Fruit fly (Drosophila melanogaster): ENCODE data around the gene CG31251.

CG31251 gene

dm6 chr3R:17712623-17713521 lies 28.2 kb upstream of the CG31251 start (continued):
- TF ChIP-seq NfI (GFP tag; optimal IDR thresholded peaks at IDR 0.05) (no peak), bowl (GFP tag; IDR thresholded peaks at IDR 0.05) (no peak), CG18476 (GFP tag; optimal IDR thresholded peaks at IDR 0.05) (no peak), scrt (GFP tag; optimal IDR thresholded peaks at IDR 0.05) (peak; percentile 16), lmd (GFP tag; IDR thresholded peaks at IDR 0.05) (no peak), z (GFP tag; IDR thresholded peaks at IDR 0.05) (peak; percentile 73; the same call in 2 of the 3 replicates), Scr (GFP tag; IDR thresholded peaks at IDR 0.05; ENCODE audit: partially characterized antibody) (no peak), YL-1 (GFP tag; optimal IDR thresholded peaks at IDR 0.05) (peak; percentile 9), CG7357 (GFP tag; IDR thresholded peaks at IDR 0.05) (no peak)

- TF ChIP-seq CG14441 (GFP tag; IDR thresholded peaks at IDR 0.05) (no peak), tap (tag; optimal IDR thresholded peaks at IDR 0.05) (peak; percentile 18), sens (GFP tag) (peak; percentile 62)
These were observed 26.9 kb upstream of the CG31251 start for dm6 chr3R:17711646-17711975.

dm6 chr3R:17710900-17711645 lies 26.4 kb upstream of the CG31251 start:
- no peak for TF ChIP-seq CG9817 (tag; optimal IDR thresholded peaks at IDR 0.05)
- TF ChIP-seq pb (GFP tag; optimal IDR thresholded peaks at IDR 0.05): no peak
- TF ChIP-seq CG3726 (GFP tag; IDR thresholded peaks at IDR 0.05): no peak
- no peak for TF ChIP-seq CG4328 (GFP tag; optimal IDR thresholded peaks at IDR 0.05)
- TF ChIP-seq CG10543 (GFP tag; optimal IDR thresholded peaks at IDR 0.05): peak; percentile 65
- TF ChIP-seq Kr (GFP tag; optimal IDR thresholded peaks at IDR 0.05): peak; percentile 48
- no peak for TF ChIP-seq YL-1 (GFP tag; optimal IDR thresholded peaks at IDR 0.05)
- TF ChIP-seq cg (GFP tag; optimal IDR thresholded peaks at IDR 0.05): peak; percentile 80
- TF ChIP-seq CG10209 (GFP tag; optimal IDR thresholded peaks at IDR 0.05): no peak
- TF ChIP-seq CG10147 (GFP tag; optimal IDR thresholded peaks at IDR 0.05): no peak
- TF ChIP-seq gsb (GFP tag; IDR thresholded peaks at IDR 0.05): no peak
- peak; percentile 89 for TF ChIP-seq crol (GFP tag; IDR thresholded peaks at IDR 0.05)
- TF ChIP-seq CoRest (tag; optimal IDR thresholded peaks at IDR 0.05): no peak
- TF ChIP-seq Atf3 (GFP tag; optimal IDR thresholded peaks at IDR 0.05): no peak
- no peak for TF ChIP-seq ash1 (GFP tag; optimal IDR thresholded peaks at IDR 0.05)
- peak; percentile 84 for TF ChIP-seq sqz (GFP tag; optimal IDR thresholded peaks at IDR 0.05)
- no peak for TF ChIP-seq CG11560 (tag; IDR thresholded peaks at IDR 0.05)
- no peak for TF ChIP-seq Sry-β (GFP tag; optimal IDR thresholded peaks at IDR 0.05)
- peak; percentile 62 for TF ChIP-seq nerfin-1 (tag; optimal IDR thresholded peaks at IDR 0.05)
- TF ChIP-seq sim (GFP tag; IDR thresholded peaks at IDR 0.05): no peak
- peak in 1 of 2 experiments; percentile 22 for TF ChIP-seq insv (GFP tag; optimal IDR thresholded peaks at IDR 0.05)
- TF ChIP-seq CG5245 (GFP tag; optimal IDR thresholded peaks at IDR 0.05): no peak
- TF ChIP-seq Usf (GFP tag; optimal IDR thresholded peaks at IDR 0.05): no peak
- no peak for TF ChIP-seq zfh1 (GFP tag; IDR thresholded peaks at IDR 0.05)
- no peak for TF ChIP-seq vfl (GFP tag; optimal IDR thresholded peaks at IDR 0.05)
- TF ChIP-seq tx (GFP tag; optimal IDR thresholded peaks at IDR 0.05): no peak
- no peak for TF ChIP-seq pho (GFP tag; optimal IDR thresholded peaks at IDR 0.05)
- no peak for TF ChIP-seq Stat92E (GFP tag; optimal IDR thresholded peaks at IDR 0.05)
- no peak for TF ChIP-seq toy (GFP tag; IDR thresholded peaks at IDR 0.05)
- TF ChIP-seq Hr39 (optimal IDR thresholded peaks at IDR 0.05): no peak
- TF ChIP-seq dati (GFP tag; IDR thresholded peaks at IDR 0.05): no peak
- TF ChIP-seq MBD-R2 (GFP tag; IDR thresholded peaks at IDR 0.05): no peak
- no peak for TF ChIP-seq CG7928 (GFP tag; optimal IDR thresholded peaks at IDR 0.05)
- no peak for TF ChIP-seq kah (GFP tag; optimal IDR thresholded peaks at IDR 0.05)
- TF ChIP-seq Gsc (GFP tag; IDR thresholded peaks at IDR 0.05): no peak
